Fruit fly (Drosophila melanogaster) whole organism, embryonic: ENCODE data around the gene AstA.

Experiments
- Atf3 ChIP-seq: fragments of 200-800 bp; sonication (Bioruptor generic); optimal IDR thresholded peaks from 3 replicates; lab custom pipeline; 2016; ENCODE audit warnings: missing biosample characterization, missing genetic modification characterization
- B-H2 ChIP-seq: fragments of 200-800 bp; sonication (Bioruptor generic); optimal IDR thresholded peaks from 2 replicates; lab custom pipeline; 2018; ENCODE audit warnings: missing biosample characterization, mild to moderate bottlenecking, missing genetic modification characterization
- Blimp-1 ChIP-seq: fragments of 200-800 bp; sonication (Bioruptor generic); optimal IDR thresholded peaks from 3 replicates; lab custom pipeline; 2018; ENCODE audit warnings: missing biosample characterization, missing genetic modification characterization, mild to moderate bottlenecking, moderate library complexity, missing genetic modification reagents
- CG1024 ChIP-seq: fragments of 200-800 bp; sonication (Bioruptor generic); IDR thresholded peaks from 2 replicates; pipeline ENCODE4 v1.3.6; 2022; ENCODE audit warnings: missing biosample characterization, missing genetic modification characterization
- CG10431 ChIP-seq: fragments of 200-800 bp; sonication (Bioruptor generic); optimal IDR thresholded peaks from 3 replicates; lab custom pipeline; 2018; ENCODE audit warnings: missing biosample characterization, mild to moderate bottlenecking, missing genetic modification characterization
- CG10565 ChIP-seq: fragments of 200-800 bp; sonication (Bioruptor generic); optimal IDR thresholded peaks from 3 replicates; lab custom pipeline; 2016; ENCODE audit warnings: missing biosample characterization, mild to moderate bottlenecking, missing genetic modification characterization
- CG11247 ChIP-seq: fragments of 200-800 bp; sonication (Bioruptor generic); IDR thresholded peaks from 2 replicates; pipeline ENCODE4 v1.3.6; 2022; ENCODE audit warnings: missing biosample characterization, missing genetic modification characterization
- CG11456 ChIP-seq: fragments of 200-800 bp; sonication (Bioruptor generic); IDR thresholded peaks from 3 replicates; pipeline ENCODE4 v1.3.6; 2022; ENCODE audit warnings: missing biosample characterization, missing genetic modification characterization
- CG12659 ChIP-seq: fragments of 200-800 bp; sonication (Bioruptor generic); optimal IDR thresholded peaks from 3 replicates; lab custom pipeline; 2017; ENCODE audit warnings: mild to moderate bottlenecking, missing biosample characterization, missing genetic modification reagents, missing genetic modification characterization
- CG14710 ChIP-seq: fragments of 200-800 bp; sonication (Bioruptor generic); optimal IDR thresholded peaks from 3 replicates; lab custom pipeline; 2019; ENCODE audit warnings: missing biosample characterization, mild to moderate bottlenecking, missing genetic modification characterization, moderate library complexity
- CG15011 ChIP-seq: fragments of 200-800 bp; sonication (Bioruptor generic); optimal IDR thresholded peaks from 3 replicates; lab custom pipeline; 2018; ENCODE audit warnings: missing biosample characterization, mild to moderate bottlenecking, missing genetic modification characterization
- CG15479 ChIP-seq: fragments of 200-800 bp; sonication (Bioruptor generic); optimal IDR thresholded peaks from 3 replicates; lab custom pipeline; 2019; ENCODE audit warnings: missing biosample characterization, mild to moderate bottlenecking, missing genetic modification characterization, moderate library complexity
- CG15601 ChIP-seq: fragments of 200-800 bp; sonication (Bioruptor generic); optimal IDR thresholded peaks from 3 replicates; lab custom pipeline; 2019; ENCODE audit warnings: missing biosample characterization, mild to moderate bottlenecking, missing genetic modification characterization, moderate library complexity
- CG1647 ChIP-seq: fragments of 200-800 bp; sonication (Bioruptor generic); optimal IDR thresholded peaks from 3 replicates; lab custom pipeline; 2016; ENCODE audit warnings: missing biosample characterization, missing genetic modification characterization
- CG16815 ChIP-seq: fragments of 200-800 bp; sonication (Bioruptor generic); optimal IDR thresholded peaks from 3 replicates; lab custom pipeline; 2017; ENCODE audit warnings: missing biosample characterization, mild to moderate bottlenecking, missing genetic modification characterization
- CG1792 ChIP-seq: fragments of 200-800 bp; sonication (Bioruptor generic); optimal IDR thresholded peaks from 2 replicates; lab custom pipeline; 2016; ENCODE audit warnings: missing biosample characterization, missing genetic modification characterization
- CG18599 ChIP-seq: fragments of 200-800 bp; sonication (Bioruptor generic); optimal IDR thresholded peaks from 3 replicates; lab custom pipeline; 2017; ENCODE audit warnings: missing biosample characterization, missing genetic modification characterization, mild to moderate bottlenecking, moderate library complexity, missing genetic modification reagents
- CG2889 ChIP-seq: fragments of 200-800 bp; sonication (Bioruptor generic); IDR thresholded peaks from 3 replicates; pipeline ENCODE4 v1.3.6; 2022; ENCODE audit warnings: missing biosample characterization, missing genetic modification characterization
- CG3065 ChIP-seq: fragments of 200-800 bp; sonication (Bioruptor generic); optimal IDR thresholded peaks from 2 replicates; lab custom pipeline; 2016; ENCODE audit warnings: missing biosample characterization, missing genetic modification characterization
- CG4360 ChIP-seq: fragments of 200-800 bp; sonication (Bioruptor generic); IDR thresholded peaks from 2 replicates; pipeline ENCODE4 v1.3.6; 2022; ENCODE audit warnings: missing biosample characterization, missing genetic modification characterization
- CG4404 ChIP-seq: fragments of 200-800 bp; sonication (Bioruptor generic); IDR thresholded peaks from 2 replicates; pipeline ENCODE4 v1.3.6; 2022; ENCODE audit warnings: missing biosample characterization, missing genetic modification characterization
- CG9437 ChIP-seq: fragments of 200-800 bp; sonication (Bioruptor generic); optimal IDR thresholded peaks from 2 replicates; lab custom pipeline; 2018; ENCODE audit warnings: missing biosample characterization, mild to moderate bottlenecking, missing genetic modification characterization
- Dip2 ChIP-seq: fragments of 200-800 bp; sonication (Bioruptor generic); IDR thresholded peaks from 2 replicates; pipeline ENCODE4 v1.3.6; 2022; ENCODE audit warnings: missing biosample characterization, missing genetic modification characterization
- Hmr ChIP-seq: fragments of 200-800 bp; sonication (Bioruptor generic); optimal IDR thresholded peaks from 3 replicates; lab custom pipeline; 2017; ENCODE audit warnings: mild to moderate bottlenecking, missing biosample characterization, missing genetic modification reagents, missing genetic modification characterization
- Hr78 ChIP-seq, 2 experiments: fragments of 200-800 bp in 1 of 2; fragments of >200 bp in 1 of 2; sonication (Bioruptor generic) in 1 of 2; optimal IDR thresholded peaks; 2 replicates each; lab custom pipeline; 2017 to 2019; ENCODE audit warnings: missing biosample characterization in 2 of 2, missing genetic modification characterization in 2 of 2, mild to moderate bottlenecking in 1 of 2, moderate library complexity in 1 of 2
- MBD-R2 ChIP-seq: fragments of 200-800 bp; sonication (Bioruptor generic); IDR thresholded peaks from 2 replicates; pipeline ENCODE4 v1.3.6; 2022; ENCODE audit warnings: missing biosample characterization, missing genetic modification characterization
- MTF-1 ChIP-seq: fragments of 200-800 bp; sonication (Bioruptor generic); optimal IDR thresholded peaks from 2 replicates; lab custom pipeline; 2018; ENCODE audit warnings: missing biosample characterization, mild to moderate bottlenecking, missing genetic modification characterization, borderline replicate concordance
- NC2α ChIP-seq: fragments of 200-800 bp; sonication (Bioruptor generic); optimal IDR thresholded peaks from 2 replicates; lab custom pipeline; 2016; ENCODE audit warnings: missing biosample characterization, missing genetic modification characterization
- Ssrp ChIP-seq: fragments of 200-800 bp; sonication (Bioruptor generic); optimal IDR thresholded peaks from 2 replicates; lab custom pipeline; 2018; ENCODE audit warnings: missing biosample characterization, mild to moderate bottlenecking, missing genetic modification characterization, moderate library complexity
- Usf ChIP-seq: fragments of 200-800 bp; sonication (Bioruptor generic); optimal IDR thresholded peaks from 2 replicates; lab custom pipeline; 2017; ENCODE audit warnings: missing genotype, missing biosample characterization, missing genetic modification characterization
- cato ChIP-seq: fragments of 200-800 bp; sonication (Bioruptor generic); optimal IDR thresholded peaks from 2 replicates; lab custom pipeline; 2016; ENCODE audit warnings: missing biosample characterization, missing genetic modification characterization, borderline replicate concordance
- chinmo ChIP-seq: fragments of 200-800 bp; sonication (Bioruptor generic); IDR thresholded peaks from 4 replicates; pipeline ENCODE4 v1.3.6; 2022; ENCODE audit warnings: missing biosample characterization, missing genetic modification characterization; ENCODE audit not compliant: partially characterized antibody
- chm ChIP-seq: fragments of 200-800 bp; sonication (Bioruptor generic); IDR thresholded peaks from 2 replicates; pipeline ENCODE4 v1.3.6; 2022; ENCODE audit warnings: missing biosample characterization, missing genetic modification characterization
- croc ChIP-seq: fragments of 200-800 bp; sonication (Bioruptor generic); conservative IDR thresholded peaks from 3 replicates; pipeline ENCODE4 v1.3.6; 2022; ENCODE audit warnings: missing biosample characterization, missing genetic modification characterization
- dm ChIP-seq: fragments of 200-800 bp; sonication (Bioruptor generic); optimal IDR thresholded peaks from 3 replicates; lab custom pipeline; 2016; ENCODE audit warnings: missing biosample characterization, missing genetic modification characterization
- eve ChIP-seq, 2 experiments: fragments of >200 bp; optimal IDR thresholded peaks; 2 replicates each; lab custom pipeline; 2017; ENCODE audit warnings: missing biosample characterization in 2 of 2, missing genetic modification characterization in 2 of 2
- exex ChIP-seq: fragments of 200-800 bp; sonication (Bioruptor generic); optimal IDR thresholded peaks from 4 replicates; lab custom pipeline; 2018; ENCODE audit warnings: missing biosample characterization, mild to moderate bottlenecking, missing genetic modification characterization, moderate library complexity
- gce ChIP-seq: fragments of 200-800 bp; sonication (Bioruptor generic); IDR thresholded peaks from 3 replicates; pipeline ENCODE4 v1.3.6; 2022; ENCODE audit warnings: missing biosample characterization, missing genetic modification characterization
- gcm ChIP-seq: fragments of 200-800 bp; sonication (Bioruptor generic); optimal IDR thresholded peaks from 2 replicates; lab custom pipeline; 2019; ENCODE audit warnings: missing biosample characterization, mild to moderate bottlenecking, missing genetic modification characterization, moderate library complexity
- kni ChIP-seq: fragments of 200-800 bp; sonication (Bioruptor generic); optimal IDR thresholded peaks from 3 replicates; lab custom pipeline; 2017; ENCODE audit warnings: mild to moderate bottlenecking, missing biosample characterization, missing genetic modification reagents, missing genetic modification characterization
- lmd ChIP-seq: fragments of 200-800 bp; sonication (Bioruptor generic); IDR thresholded peaks from 2 replicates; pipeline ENCODE4 v1.3.6; 2022; ENCODE audit warnings: missing biosample characterization, missing genetic modification characterization
- otp ChIP-seq: fragments of 200-800 bp; sonication (Bioruptor generic); IDR thresholded peaks from 3 replicates; pipeline ENCODE4, ENCODE4 v1.3.6; 2022; ENCODE audit warnings: missing biosample characterization, missing genetic modification characterization
- pfk ChIP-seq: fragments of 200-800 bp; sonication (Bioruptor generic); optimal IDR thresholded peaks from 2 replicates; lab custom pipeline; 2018; ENCODE audit warnings: missing biosample characterization, mild to moderate bottlenecking, missing genetic modification characterization, moderate library complexity
- phol ChIP-seq: fragments of 200-800 bp; sonication (Bioruptor generic); optimal IDR thresholded peaks from 3 replicates; lab custom pipeline; 2018; ENCODE audit warnings: missing biosample characterization, mild to moderate bottlenecking, missing genetic modification characterization, moderate library complexity
- repo ChIP-seq: fragments of 200-800 bp; sonication (Bioruptor generic); optimal IDR thresholded peaks from 2 replicates; lab custom pipeline; 2016; ENCODE audit warnings: missing biosample characterization, missing genetic modification characterization
- scrt ChIP-seq: fragments of 200-800 bp; sonication (Bioruptor generic); optimal IDR thresholded peaks from 2 replicates; lab custom pipeline; 2018; ENCODE audit warnings: missing biosample characterization, mild to moderate bottlenecking, missing genetic modification characterization, moderate library complexity
- seq ChIP-seq: fragments of 200-800 bp; sonication (Bioruptor generic); IDR thresholded peaks from 2 replicates; pipeline ENCODE4 v1.3.6; 2022; ENCODE audit warnings: missing biosample characterization, missing genetic modification characterization
- slbo ChIP-seq: fragments of 200-800 bp; sonication (Bioruptor generic); IDR thresholded peaks from 2 replicates; pipeline ENCODE4 v1.3.6; 2022; ENCODE audit warnings: missing biosample characterization, missing genetic modification characterization
- sob ChIP-seq: fragments of 200-800 bp; sonication (Bioruptor generic); IDR thresholded peaks from 2 replicates; pipeline ENCODE4 v1.3.6; 2022; ENCODE audit warnings: missing biosample characterization, missing genetic modification characterization
- wdn ChIP-seq: fragments of 200-800 bp; sonication (Bioruptor generic); IDR thresholded peaks from 2 replicates; pipeline ENCODE4 v1.3.6; 2022; ENCODE audit warnings: missing biosample characterization, missing genetic modification characterization
- zen ChIP-seq: fragments of 200-800 bp; sonication (Bioruptor generic); optimal IDR thresholded peaks from 3 replicates; lab custom pipeline; 2018; ENCODE audit warnings: missing biosample characterization, mild to moderate bottlenecking, missing genetic modification characterization, moderate library complexity

AstA gene

dm6 chr3R:24753561-24754027 lies 11.3 kb downstream of the AstA start, which contains the start of gene asp (continued):
- TF ChIP-seq CG1792 (GFP tag; lab: Kevin White, UChicago), result no peak
- TF ChIP-seq CG4360, result no peak
- no peak for TF ChIP-seq Hmr
- peak; percentile 12; the same call in 1 of the 4 replicates for TF ChIP-seq chinmo (GFP tag; lab: Robert Waterston, UW)
- no peak for TF ChIP-seq CG10565
- peak; percentile 26; the same call in 1 of the 2 replicates for TF ChIP-seq lmd (GFP tag; lab: Robert Waterston, UW)
- no peak for TF ChIP-seq CG16815
- no peak for TF ChIP-seq cato
- TF ChIP-seq CG15479 (GFP tag; lab: Kevin White, UChicago), result no peak
- no peak for TF ChIP-seq CG18599 (GFP tag; lab: Kevin White, UChicago)
- TF ChIP-seq CG15011 (GFP tag; lab: Kevin White, UChicago), result no peak
- TF ChIP-seq eve (GFP tag; optimal IDR thresholded peaks at IDR 0.05; lab: Kevin White, UChicago), result no peak
- TF ChIP-seq Atf3 (GFP tag; lab: Kevin White, UChicago), result no peak
- TF ChIP-seq kni, result no peak
- TF ChIP-seq phol (tag; lab: Kevin White, UChicago), result peak; percentile 57
- no peak for TF ChIP-seq CG9437
- TF ChIP-seq MTF-1 (GFP tag; lab: Kevin White, UChicago), result no peak
- no peak for TF ChIP-seq exex
- no peak for TF ChIP-seq wdn (GFP tag; lab: Robert Waterston, UW)
- TF ChIP-seq croc (GFP tag; lab: Robert Waterston, UW), result no peak
- TF ChIP-seq CG3065 (GFP tag; lab: Kevin White, UChicago), result no peak
- TF ChIP-seq CG1024, result 0 out of 2 replicates have a peak, but pooled peaks have one; percentile 14
- TF ChIP-seq seq (GFP tag; lab: Robert Waterston, UW), result no peak
- TF ChIP-seq Dip2 (GFP tag; lab: Robert Waterston, UW), result no peak
- no peak for TF ChIP-seq repo (GFP tag; lab: Kevin White, UChicago)
- TF ChIP-seq sob, result 0 out of 2 replicates have a peak, but pooled peaks have one; percentile 21
- no peak for TF ChIP-seq NC2α
- TF ChIP-seq scrt, result no peak
- peak; percentile 35; the same call in 1 of the 2 replicates for TF ChIP-seq slbo (GFP tag; lab: Robert Waterston, UW)
- TF ChIP-seq CG1647 (GFP tag; lab: Kevin White, UChicago), result no peak
- no peak for TF ChIP-seq CG2889 (GFP tag; lab: Robert Waterston, UW)
- TF ChIP-seq CG11247 (GFP tag; lab: Robert Waterston, UW), result no peak
- no peak for TF ChIP-seq Usf (GFP tag; lab: Kevin White, UChicago)
- no peak for TF ChIP-seq CG4404
- no peak for TF ChIP-seq CG11456 (GFP tag; lab: Robert Waterston, UW)
- TF ChIP-seq gcm (GFP tag; lab: Kevin White, UChicago), result no peak
- TF ChIP-seq Ssrp (tag; lab: Kevin White, UChicago), result no peak
- TF ChIP-seq MBD-R2 (GFP tag; lab: Robert Waterston, UW), result peak; percentile 25; the same call in 1 of the 2 replicates
- peak; percentile 73 for TF ChIP-seq CG14710 (tag; lab: Kevin White, UChicago)
- peak; percentile 35 for TF ChIP-seq Blimp-1
- no peak for TF ChIP-seq CG12659 (GFP tag; lab: Kevin White, UChicago)
- TF ChIP-seq chm (GFP tag; lab: Robert Waterston, UW), result no peak
- no peak for TF ChIP-seq zen (tag; lab: Kevin White, UChicago)
- TF ChIP-seq CG10431 (GFP tag; lab: Kevin White, UChicago), result no peak
- TF ChIP-seq pfk, result no peak
- no peak for TF ChIP-seq CG15601 (tag; lab: Kevin White, UChicago)
- no peak for TF ChIP-seq otp (GFP tag; lab: Robert Waterston, UW)
- TF ChIP-seq Hr78 (GFP tag; optimal IDR thresholded peaks at IDR 0.05; lab: Kevin White, UChicago), result no peak
- TF ChIP-seq dm (GFP tag; lab: Kevin White, UChicago), result no peak
- TF ChIP-seq gce (GFP tag; lab: Robert Waterston, UW), result no peak
- no peak for TF ChIP-seq B-H2 (GFP tag; lab: Kevin White, UChicago)
